Worm (Caenorhabditis elegans) whole organism, L1 larva: Measurements from ENCODE around the gene C18B2.4.

Experiments
- aly-2 ChIP-seq: fragments of 150-350 bp; optimal IDR thresholded peaks from 2 replicates; lab custom pipeline; 2014; ENCODE audit warnings: missing biosample characterization, missing genetic modification characterization
- mef-2 ChIP-seq: fragments of 150-350 bp; optimal IDR thresholded peaks from 2 replicates; lab custom pipeline; 2014; ENCODE audit warnings: missing biosample characterization, missing genetic modification characterization
- mep-1 ChIP-seq: fragments of 150-350 bp; optimal IDR thresholded peaks from 2 replicates; lab custom pipeline; 2014; ENCODE audit warnings: missing biosample characterization, missing genetic modification characterization
- nhr-90 ChIP-seq: sonication (generic microtip); optimal IDR thresholded peaks from 2 replicates; lab custom pipeline; 2016; ENCODE audit warnings: mild to moderate bottlenecking, missing genetic modification characterization, missing compliant biosample characterization; ENCODE audit not compliant: poor library complexity
- pqm-1 ChIP-seq: sonication (generic microtip); optimal IDR thresholded peaks from 3 replicates; lab custom pipeline; 2017; ENCODE audit warnings: missing biosample characterization, missing genetic modification characterization
- swsn-7 ChIP-seq: sonication (generic microtip); optimal IDR thresholded peaks from 2 replicates; lab custom pipeline; 2016; ENCODE audit warnings: missing genetic modification characterization, missing compliant biosample characterization
- unc-62 ChIP-seq: fragments of 150-350 bp; optimal IDR thresholded peaks from 2 replicates; lab custom pipeline; 2014; ENCODE audit warnings: missing biosample characterization, missing genetic modification reagents, missing genetic modification characterization
- xbp-1 ChIP-seq: sonication (generic microtip); optimal IDR thresholded peaks from 2 replicates; lab custom pipeline; 2016; ENCODE audit warnings: missing genetic modification characterization, missing compliant biosample characterization

ce11 chrX:3618842-3619241, 13.3 kb upstream of the C18B2.4 start:
- TF ChIP-seq xbp-1 (no peak), nhr-90 (tag; lab: Kevin White, UChicago) (no peak), unc-62 (GFP tag; lab: Kevin White, UChicago) (no peak), pqm-1 (tag; lab: Kevin White, UChicago) (no peak), mep-1 (no peak), mef-2 (no peak), aly-2 (tag; lab: Kevin White, UChicago) (no peak), swsn-7 (tag; lab: Kevin White, UChicago) (no peak)
